Fruit fly (Drosophila melanogaster) whole organism, embryonic: Measurements from ENCODE around the gene CG32074.

Experiments used
- CG10274 ChIP-seq: fragments of 200-800 bp; sonication (Bioruptor generic); optimal IDR thresholded peaks from 3 replicates; lab custom pipeline; 2017; ENCODE audit warnings: missing biosample characterization, mild to moderate bottlenecking, missing genetic modification characterization
- fru ChIP-seq: fragments of >200 bp; optimal IDR thresholded peaks from 2 replicates; lab custom pipeline; 2017
- hbn ChIP-seq: fragments of 200-800 bp; sonication (Bioruptor generic); IDR thresholded peaks from 2 replicates; pipeline ENCODE4 v1.3.6; 2022; ENCODE audit warnings: missing biosample characterization, missing genetic modification characterization; ENCODE audit not compliant: partially characterized antibody
- slp2 ChIP-seq: fragments of 200-800 bp; sonication (Bioruptor generic); optimal IDR thresholded peaks from 2 replicates; lab custom pipeline; 2016; ENCODE audit warnings: missing biosample characterization, missing genetic modification characterization
- twi ChIP-seq: fragments of 200-800 bp; optimal IDR thresholded peaks from 2 replicates; lab custom pipeline; 2019; ENCODE audit warnings: missing biosample characterization, mild to moderate bottlenecking, missing genetic modification characterization, moderate library complexity

DNA sequence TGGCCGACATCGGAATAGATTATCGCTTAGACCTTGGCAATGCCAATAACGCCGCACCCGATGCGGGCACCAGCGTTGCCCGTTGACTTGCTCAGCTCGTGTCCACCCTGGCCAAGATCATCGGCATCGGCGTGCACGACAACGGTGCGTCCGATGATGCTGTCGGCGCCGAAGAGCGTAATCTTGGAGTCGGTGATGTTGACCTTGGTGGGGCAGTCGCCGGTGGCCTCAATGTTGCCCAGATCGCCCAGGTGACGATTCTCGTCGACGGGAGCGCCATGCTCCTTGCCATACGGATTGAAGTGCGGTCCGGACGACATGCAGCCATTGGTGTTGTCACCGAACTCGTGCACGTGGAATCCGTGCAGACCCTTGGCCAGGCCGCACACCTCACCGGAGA is 19.7 kb downstream of the CG32074 start:
- TF ChIP-seq CG10274 (GFP tag; lab: Kevin White, UChicago) (no peak), hbn (GFP tag; lab: Robert Waterston, UW) (no peak), fru (lab: Kevin White, UChicago) (no peak), slp2 (GFP tag; lab: Kevin White, UChicago) (no peak), twi (no peak)
